Worm (Caenorhabditis elegans) whole organism, L4 larva: ENCODE measurements around the gene molo-1.

Experiments used
- F37D6.2 ChIP-seq: sonication (generic microtip); optimal IDR thresholded peaks from 2 replicates; lab custom pipeline; 2016; ENCODE audit warnings: mild to moderate bottlenecking, missing genetic modification characterization, missing compliant biosample characterization
- F44E2.7 ChIP-seq: fragments of 200-800 bp; sonication (Bioruptor generic); IDR thresholded peaks from 2 replicates; pipeline ENCODE4 v2.1.2; 2022; ENCODE audit warnings: missing genetic modification characterization, missing compliant biosample characterization
- Y105C5A.15 ChIP-seq: fragments of 200-800 bp; sonication (Bioruptor generic); IDR thresholded peaks from 2 replicates; pipeline ENCODE4 v1.3.6; 2022; ENCODE audit warnings: missing genetic modification characterization, missing compliant biosample characterization
- aha-1 ChIP-seq: fragments of 150-350 bp; peaks from one replicate; lab custom pipeline; 2014; ENCODE audit warnings: missing biosample characterization, missing genetic modification characterization
- arid-1 ChIP-seq: fragments of 200-800 bp; sonication (Bioruptor generic); conservative IDR thresholded peaks from 2 replicates; pipeline ENCODE4 v1.3.6; 2022; ENCODE audit warnings: missing genetic modification reagents, missing genetic modification characterization, missing compliant biosample characterization
- ceh-20 ChIP-seq: fragments of 200-800 bp; sonication (Bioruptor generic); IDR thresholded peaks from 2 replicates; pipeline ENCODE4 v1.3.6; 2022; ENCODE audit warnings: missing genetic modification reagents, missing genetic modification characterization, missing compliant biosample characterization
- ces-1 ChIP-seq: fragments of 150-350 bp; sonication (generic microtip); optimal IDR thresholded peaks from 4 replicates; lab custom pipeline; 2014; ENCODE audit warnings: missing biosample characterization, missing genetic modification reagents, missing genetic modification characterization
- ctbp-1 ChIP-seq: fragments of 200-800 bp; sonication (Bioruptor generic); IDR thresholded peaks from 2 replicates; pipeline ENCODE4 v1.3.6; 2022; ENCODE audit warnings: missing genetic modification reagents, missing genetic modification characterization, missing compliant biosample characterization
- daf-12 ChIP-seq: fragments of 150-350 bp; optimal IDR thresholded peaks from 2 replicates; lab custom pipeline; 2014; ENCODE audit warnings: missing biosample characterization, missing genetic modification reagents, missing genetic modification characterization
- daf-16 ChIP-seq, 3 experiments: sonication (generic microtip); optimal IDR thresholded peaks; 2 replicates each; lab custom pipeline; 2016 to 2017; ENCODE audit warnings: missing genetic modification characterization in 3 of 3, missing genetic modification reagents in 3 of 3, mild to moderate bottlenecking in 2 of 3, missing compliant biosample characterization in 2 of 3, missing biosample characterization in 1 of 3, moderate library complexity in 1 of 3
- daf-19 ChIP-seq: fragments of 200-800 bp; sonication (Bioruptor generic); conservative IDR thresholded peaks from 2 replicates; pipeline ENCODE4 v1.3.6; 2022; ENCODE audit warnings: missing genetic modification characterization, missing compliant biosample characterization
- dmd-9 ChIP-seq: fragments of 200-800 bp; sonication (Bioruptor generic); IDR thresholded peaks from 2 replicates; pipeline ENCODE4 v1.3.6; 2022; ENCODE audit warnings: missing genetic modification reagents, missing genetic modification characterization, missing compliant biosample characterization
- dpl-1 ChIP-seq: fragments of 150-350 bp; optimal IDR thresholded peaks from 2 replicates; lab custom pipeline; 2014; ENCODE audit warnings: missing biosample characterization, missing genetic modification reagents, missing genetic modification characterization
- dve-1 ChIP-seq: sonication (generic microtip); optimal IDR thresholded peaks from 2 replicates; lab custom pipeline; 2017; ENCODE audit warnings: antibody characterized with exemption, mild to moderate bottlenecking, missing genetic modification characterization, missing compliant biosample characterization; ENCODE audit not compliant: insufficient read depth
- fkh-10 ChIP-seq: fragments of 150-350 bp; optimal IDR thresholded peaks from 2 replicates; lab custom pipeline; 2014; ENCODE audit warnings: missing biosample characterization, missing genetic modification reagents, missing genetic modification characterization
- hlh-30 ChIP-seq: sonication (generic microtip); optimal IDR thresholded peaks from 2 replicates; lab custom pipeline; 2017; ENCODE audit warnings: antibody characterized with exemption, mild to moderate bottlenecking, missing genetic modification characterization, missing compliant biosample characterization; ENCODE audit not compliant: insufficient read depth
- jun-1 ChIP-seq: fragments of 150-350 bp; optimal IDR thresholded peaks from 2 replicates; lab custom pipeline; 2014; ENCODE audit warnings: missing biosample characterization, missing genetic modification reagents, missing genetic modification characterization
- lin-13 ChIP-seq: fragments of 150-350 bp; optimal IDR thresholded peaks from 2 replicates; lab custom pipeline; 2014; ENCODE audit warnings: missing biosample characterization, missing genetic modification reagents, missing genetic modification characterization
- lin-15B ChIP-seq: fragments of 150-350 bp; sonication (generic microtip); optimal IDR thresholded peaks from 3 replicates; lab custom pipeline; 2014; ENCODE audit warnings: missing biosample characterization, missing genetic modification characterization
- lin-29 ChIP-seq: fragments of 200-800 bp; sonication (Bioruptor generic); IDR thresholded peaks from 2 replicates; pipeline ENCODE4 v1.3.6; 2022; ENCODE audit warnings: missing genetic modification reagents, missing genetic modification characterization, missing compliant biosample characterization
- lin-38 ChIP-seq: fragments of 200-800 bp; sonication (Bioruptor generic); IDR thresholded peaks from 2 replicates; pipeline ENCODE4 v1.3.6; 2022; ENCODE audit warnings: missing genetic modification reagents, missing genetic modification characterization, missing compliant biosample characterization
- lsy-2 ChIP-seq, 2 experiments: fragments of 150-350 bp in 1 of 2; sonication (generic microtip) in 1 of 2; optimal IDR thresholded peaks; 2 replicates each; lab custom pipeline; 2014 to 2017; ENCODE audit warnings: missing biosample characterization in 2 of 2, missing genetic modification characterization in 2 of 2
- mdl-1 ChIP-seq, 2 experiments: fragments of 150-350 bp in 1 of 2; sonication (generic microtip) in 1 of 2; optimal IDR thresholded peaks; 2 replicates each; lab custom pipeline; 2014 to 2017; ENCODE audit warnings: missing biosample characterization in 2 of 2, missing genetic modification characterization in 2 of 2
- mep-1 ChIP-seq: fragments of 150-350 bp; sonication (generic microtip); optimal IDR thresholded peaks from 3 replicates; lab custom pipeline; 2014; ENCODE audit warnings: missing biosample characterization, missing genetic modification characterization
- mes-2 ChIP-seq: sonication (generic microtip); optimal IDR thresholded peaks from 2 replicates; lab custom pipeline; 2016; ENCODE audit warnings: missing genotype, mild to moderate bottlenecking, missing genetic modification characterization, missing compliant biosample characterization; ENCODE audit not compliant: poor library complexity, severe bottlenecking
- nhr-237 ChIP-seq: sonication (generic microtip); optimal IDR thresholded peaks from 2 replicates; lab custom pipeline; 2017; ENCODE audit warnings: missing biosample characterization, missing genetic modification characterization
- nhr-28 ChIP-seq: fragments of 150-350 bp; optimal IDR thresholded peaks from 2 replicates; lab custom pipeline; 2014; ENCODE audit warnings: missing biosample characterization, missing genetic modification characterization
- nhr-41 ChIP-seq: fragments of 200-800 bp; sonication (Bioruptor generic); IDR thresholded peaks from 2 replicates; pipeline ENCODE4 v1.3.6; 2022; ENCODE audit warnings: missing genetic modification reagents, missing genetic modification characterization, missing compliant biosample characterization
- nhr-77 ChIP-seq: fragments of 150-350 bp; optimal IDR thresholded peaks from 2 replicates; lab custom pipeline; 2014; ENCODE audit warnings: missing biosample characterization, missing genetic modification characterization
- saeg-2 ChIP-seq: fragments of 200-800 bp; sonication (Bioruptor generic); IDR thresholded peaks from 2 replicates; pipeline ENCODE4 v1.3.6; 2022; ENCODE audit warnings: missing genetic modification reagents, missing genetic modification characterization, missing compliant biosample characterization
- spr-1 ChIP-seq: sonication (generic microtip); optimal IDR thresholded peaks from 2 replicates; lab custom pipeline; 2016; ENCODE audit warnings: mild to moderate bottlenecking, missing genetic modification characterization, missing compliant biosample characterization
- unc-130 ChIP-seq: sonication (generic microtip); optimal IDR thresholded peaks from 2 replicates; lab custom pipeline; 2016; ENCODE audit warnings: missing genetic modification reagents, missing genetic modification characterization, missing compliant biosample characterization
- unc-62 ChIP-seq, 3 experiments: fragments of 150-350 bp in 1 of 3; sonication (generic microtip); optimal IDR thresholded peaks in 2 of 3; peaks in 1 of 3; 1 replicate in 1 of 3; 2 replicates in 2 of 3; lab custom pipeline; 2014 to 2017; ENCODE audit warnings: missing biosample characterization in 3 of 3, missing genetic modification characterization in 3 of 3, missing genetic modification reagents in 3 of 3, missing genotype in 1 of 3
- vab-7 ChIP-seq: fragments of 200-800 bp; sonication (Bioruptor generic); IDR thresholded peaks from 2 replicates; pipeline ENCODE4 v1.3.6; 2022; ENCODE audit warnings: missing genetic modification reagents, missing genetic modification characterization, missing compliant biosample characterization
- zfp-2 ChIP-seq: sonication (generic microtip); optimal IDR thresholded peaks from 2 replicates; lab custom pipeline; 2016; ENCODE audit warnings: mild to moderate bottlenecking, missing genetic modification characterization, missing compliant biosample characterization
- zfp-3 ChIP-seq: fragments of 200-800 bp; sonication (Bioruptor generic); conservative IDR thresholded peaks from 2 replicates; pipeline ENCODE4 v1.3.6; 2022; ENCODE audit warnings: missing genetic modification reagents, missing genetic modification characterization, missing compliant biosample characterization
- ztf-7 ChIP-seq: fragments of 150-350 bp; optimal IDR thresholded peaks from 2 replicates; lab custom pipeline; 2014; ENCODE audit warnings: missing biosample characterization, missing genetic modification characterization

molo-1 gene

DNA sequence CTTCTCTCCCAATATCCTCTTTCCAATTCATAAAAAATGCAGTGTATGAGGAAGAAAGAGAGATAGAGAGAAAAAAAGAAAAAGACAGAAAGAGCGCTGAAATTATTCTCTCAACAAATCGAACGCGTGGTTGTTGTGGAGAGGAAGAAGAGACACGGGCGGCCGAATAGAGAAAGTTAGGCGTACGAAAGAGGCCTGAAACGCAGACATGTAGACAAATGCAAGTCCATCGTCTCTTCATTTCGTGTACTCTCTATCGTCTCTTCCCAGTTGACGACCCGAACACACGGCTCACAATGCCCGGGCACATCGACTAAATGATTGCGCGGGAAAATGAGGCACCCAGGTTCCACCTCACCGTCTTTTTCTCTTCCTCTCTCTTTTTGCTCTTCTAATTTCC lies 47.4 kb downstream of the molo-1 start (continued):
- peak; percentile 46 for TF ChIP-seq dpl-1 (GFP tag; lab: Kevin White, UChicago)
- peak; percentile 29 for TF ChIP-seq F37D6.2 (tag; lab: Kevin White, UChicago)
- peak; percentile 87 for TF ChIP-seq mep-1
- TF ChIP-seq lin-38 (GFP tag; lab: Robert Waterston, UW) = no peak
- peak; percentile 47 for TF ChIP-seq dve-1 (tag; lab: Kevin White, UChicago)
- TF ChIP-seq ctbp-1 = no peak
- no peak for TF ChIP-seq vab-7 (GFP tag; lab: Robert Waterston, UW)
- TF ChIP-seq ztf-7 (tag; lab: Kevin White, UChicago) = no peak
- TF ChIP-seq Y105C5A.15 (GFP tag; lab: Robert Waterston, UW) = no peak
- peak; percentile 52 to 76 for TF ChIP-seq lsy-2 (tag; optimal IDR thresholded peaks at IDR 0.05; lab: Kevin White, UChicago)
- peak; percentile 11 for TF ChIP-seq lin-13
- TF ChIP-seq nhr-237 (tag; lab: Kevin White, UChicago) = no peak
- peak; percentile 62 for TF ChIP-seq mes-2 (tag; lab: Kevin White, UChicago)
- TF ChIP-seq F44E2.7 (GFP tag; lab: Robert Waterston, UW) = no peak
- no peak for TF ChIP-seq lin-15B
- TF ChIP-seq nhr-77 (tag; lab: Kevin White, UChicago) = peak; percentile 65
- TF ChIP-seq nhr-41 (GFP tag; lab: Robert Waterston, UW) = no peak
- no peak for TF ChIP-seq ces-1
- no peak for TF ChIP-seq daf-19 (GFP tag; lab: Robert Waterston, UW)
- TF ChIP-seq fkh-10 = peak; percentile 69
- no peak; the same call in 1 of the 2 replicates for TF ChIP-seq arid-1 (GFP tag; lab: Robert Waterston, UW)
- no peak for TF ChIP-seq zfp-3
- TF ChIP-seq zfp-2 (tag; lab: Kevin White, UChicago) = no peak
- TF ChIP-seq saeg-2 (GFP tag; lab: Robert Waterston, UW) = no peak

DNA sequence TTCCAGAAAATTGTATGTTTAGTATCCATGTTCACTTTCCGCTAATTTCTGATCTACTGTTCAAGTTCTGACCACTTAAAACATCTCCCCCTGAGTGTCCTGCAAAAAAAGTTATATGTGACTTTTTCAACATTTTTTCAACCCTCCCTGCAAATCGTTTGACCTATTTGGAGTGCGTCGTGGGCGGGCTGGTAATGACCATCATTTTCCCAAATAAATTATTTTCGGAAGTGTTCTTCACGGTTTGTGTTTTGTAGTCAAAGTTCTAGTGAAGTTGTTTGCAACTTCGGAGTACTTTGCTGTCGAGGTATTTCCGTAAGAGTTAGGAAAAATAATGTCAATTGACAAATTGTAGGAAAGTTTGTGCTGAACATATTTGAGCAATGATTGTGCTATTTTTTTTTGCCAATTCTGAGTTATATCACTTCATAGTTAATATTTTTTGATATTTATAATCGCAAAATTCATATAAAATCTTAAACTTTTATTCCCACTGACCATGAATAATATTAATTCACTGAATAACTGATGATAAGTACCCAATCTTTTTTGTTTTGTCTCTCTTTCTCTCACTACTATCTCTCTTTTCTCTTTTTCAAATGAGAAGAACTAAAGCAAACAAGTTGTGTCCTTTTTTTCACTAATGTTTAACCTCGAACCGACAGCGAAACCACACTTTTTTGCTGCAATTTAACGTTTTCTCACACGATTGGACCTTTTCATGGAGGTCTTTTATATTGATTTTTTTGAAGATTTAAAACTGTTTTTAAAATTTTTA lies 48.6 kb downstream of the molo-1 start:
- TF ChIP-seq daf-16 (GFP tag; optimal IDR thresholded peaks at IDR 0.05; lab: Kevin White, UChicago) (no peak), daf-16 (tag; optimal IDR thresholded peaks at IDR 0.05; lab: Kevin White, UChicago) (peak; percentile 27), lin-29 (no peak), hlh-30 (no peak), unc-62 (GFP tag; optimal IDR thresholded peaks at IDR 0.05 in 1 of 2; lab: Kevin White, UChicago) (peak in 1 of 2 experiments; percentile 78), unc-62 (tag; optimal IDR thresholded peaks at IDR 0.05; lab: Kevin White, UChicago) (no peak), unc-130 (GFP tag; lab: Kevin White, UChicago) (no peak), mdl-1 (tag; optimal IDR thresholded peaks at IDR 0.05; lab: Kevin White, UChicago) (no peak), ceh-20 (GFP tag; lab: Robert Waterston, UW) (no peak), vab-7 (GFP tag; lab: Robert Waterston, UW) (no peak), mes-2 (tag; lab: Kevin White, UChicago) (no peak), aha-1 (tag; lab: Kevin White, UChicago) (peak; percentile 85), jun-1 (tag; lab: Kevin White, UChicago) (no peak), nhr-28 (peak; percentile 66), spr-1 (tag; lab: Kevin White, UChicago) (no peak), dmd-9 (GFP tag; lab: Robert Waterston, UW) (no peak), daf-12 (tag; lab: Kevin White, UChicago) (no peak)
- TF ChIP-seq, all 104 proteins: peak for 4
